Fruit fly (Drosophila melanogaster) whole organism, embryonic: Measurements from ENCODE around the gene Sem1.

Experiments used
- Adf1 ChIP-seq: fragments of 200-800 bp; sonication (Bioruptor generic); IDR thresholded peaks from 2 replicates; pipeline ENCODE4 v1.3.6; 2022; ENCODE audit warnings: missing biosample characterization, missing genetic modification characterization
- Bgb ChIP-seq: fragments of 200-800 bp; sonication (Bioruptor generic); IDR thresholded peaks from 2 replicates; pipeline ENCODE4 v1.3.6; 2022; ENCODE audit warnings: missing biosample characterization, missing genetic modification characterization; ENCODE audit not compliant: partially characterized antibody
- CG10147 ChIP-seq: fragments of 200-800 bp; sonication (Bioruptor generic); optimal IDR thresholded peaks from 2 replicates; lab custom pipeline; 2019; ENCODE audit warnings: missing biosample characterization, mild to moderate bottlenecking, missing genetic modification characterization, moderate library complexity
- CG10959 ChIP-seq: fragments of 200-800 bp; sonication (Bioruptor generic); IDR thresholded peaks from 2 replicates; pipeline ENCODE4 v1.3.6; 2022; ENCODE audit warnings: missing biosample characterization, missing genetic modification characterization
- CG12219 ChIP-seq: fragments of 200-800 bp; sonication (Bioruptor generic); optimal IDR thresholded peaks from 3 replicates; lab custom pipeline; 2018; ENCODE audit warnings: missing biosample characterization, mild to moderate bottlenecking, missing genetic modification characterization
- CG12744 ChIP-seq: fragments of 200-800 bp; sonication (Bioruptor generic); optimal IDR thresholded peaks from 2 replicates; lab custom pipeline; 2016; ENCODE audit warnings: missing biosample characterization, missing genetic modification characterization
- CG1603 ChIP-seq: fragments of 200-800 bp; sonication (Bioruptor generic); optimal IDR thresholded peaks from 2 replicates; lab custom pipeline; 2019; ENCODE audit warnings: missing biosample characterization, mild to moderate bottlenecking, missing genetic modification characterization, moderate library complexity
- CG31365 ChIP-seq: fragments of 200-800 bp; sonication (Bioruptor generic); optimal IDR thresholded peaks from 2 replicates; lab custom pipeline; 2018; ENCODE audit warnings: missing biosample characterization, mild to moderate bottlenecking, missing genetic modification characterization
- CG6791 ChIP-seq: fragments of 200-800 bp; sonication (Bioruptor generic); IDR thresholded peaks from 3 replicates; pipeline ENCODE4 v1.3.6; 2022; ENCODE audit warnings: missing biosample characterization, missing genetic modification characterization; ENCODE audit not compliant: partially characterized antibody
- CG6854 ChIP-seq: fragments of 200-800 bp; sonication (Bioruptor generic); optimal IDR thresholded peaks from 3 replicates; lab custom pipeline; 2017; ENCODE audit warnings: missing biosample characterization, mild to moderate bottlenecking, missing genetic modification characterization
- CG8089 ChIP-seq: fragments of 200-800 bp; sonication (Bioruptor generic); optimal IDR thresholded peaks from 3 replicates; lab custom pipeline; 2016; ENCODE audit warnings: missing biosample characterization, missing genetic modification characterization
- CG8944 ChIP-seq: fragments of 200-800 bp; sonication (Bioruptor generic); optimal IDR thresholded peaks from 3 replicates; lab custom pipeline; 2016; ENCODE audit warnings: missing biosample characterization, missing genetic modification characterization
- CG9609 ChIP-seq: fragments of 200-800 bp; sonication (Bioruptor generic); optimal IDR thresholded peaks from 3 replicates; lab custom pipeline; 2016; ENCODE audit warnings: missing biosample characterization, missing genetic modification characterization
- CTCF ChIP-seq: fragments of 200-800 bp; sonication (Bioruptor generic); optimal IDR thresholded peaks from 2 replicates; lab custom pipeline; 2017; ENCODE audit warnings: missing biosample characterization, mild to moderate bottlenecking, missing genetic modification characterization, moderate library complexity
- Dref ChIP-seq: fragments of 200-800 bp; sonication (Bioruptor generic); IDR thresholded peaks from 2 replicates; pipeline ENCODE4 v1.3.6; 2022; ENCODE audit warnings: missing biosample characterization, missing genetic modification characterization
- E2f2 ChIP-seq: fragments of 200-800 bp; sonication (Bioruptor generic); IDR thresholded peaks from 2 replicates; pipeline ENCODE4 v1.3.6; 2022; ENCODE audit warnings: missing biosample characterization, missing genetic modification characterization
- Ets65A ChIP-seq: fragments of 200-800 bp; sonication (Bioruptor generic); peaks from one replicate; lab custom pipeline; 2016; ENCODE audit warnings: missing biosample characterization, missing genetic modification characterization
- Hmx ChIP-seq: fragments of 200-800 bp; sonication (Bioruptor generic); optimal IDR thresholded peaks from 2 replicates; lab custom pipeline; 2016; ENCODE audit warnings: missing biosample characterization, missing genetic modification characterization
- MBD-R2 ChIP-seq: fragments of 200-800 bp; sonication (Bioruptor generic); IDR thresholded peaks from 2 replicates; pipeline ENCODE4 v1.3.6; 2022; ENCODE audit warnings: missing biosample characterization, missing genetic modification characterization
- MTF-1 ChIP-seq: fragments of 200-800 bp; sonication (Bioruptor generic); optimal IDR thresholded peaks from 2 replicates; lab custom pipeline; 2018; ENCODE audit warnings: missing biosample characterization, mild to moderate bottlenecking, missing genetic modification characterization, borderline replicate concordance
- Med ChIP-seq: fragments of 200-800 bp; sonication (Bioruptor generic); peaks from one replicate; lab custom pipeline; 2016; ENCODE audit warnings: missing biosample characterization, missing genetic modification characterization, mild to moderate bottlenecking, inconsistent platforms, moderate library complexity
- Meics ChIP-seq: fragments of 200-800 bp; sonication (Bioruptor generic); optimal IDR thresholded peaks from 2 replicates; lab custom pipeline; 2017; ENCODE audit warnings: missing biosample characterization, mild to moderate bottlenecking, missing genetic modification characterization
- Myb ChIP-seq: fragments of 200-800 bp; sonication (Bioruptor generic); optimal IDR thresholded peaks from 2 replicates; lab custom pipeline; 2016; ENCODE audit warnings: missing biosample characterization, missing genetic modification characterization
- NC2β ChIP-seq: fragments of 200-800 bp; sonication (Bioruptor generic); optimal IDR thresholded peaks from 2 replicates; lab custom pipeline; 2016; ENCODE audit warnings: missing biosample characterization, missing genetic modification characterization
- al ChIP-seq: fragments of 200-800 bp; sonication (Bioruptor generic); IDR thresholded peaks from 2 replicates; pipeline ENCODE4 v1.3.6; 2022; ENCODE audit warnings: missing biosample characterization, missing genetic modification characterization
- ash1 ChIP-seq: fragments of 200-800 bp; sonication (Bioruptor generic); optimal IDR thresholded peaks from 2 replicates; lab custom pipeline; 2018; ENCODE audit warnings: missing biosample characterization, mild to moderate bottlenecking, missing genetic modification characterization
- bbx ChIP-seq: fragments of 200-800 bp; sonication (Bioruptor generic); IDR thresholded peaks from 2 replicates; pipeline ENCODE4 v1.3.6; 2022; ENCODE audit warnings: missing biosample characterization, missing genetic modification characterization; ENCODE audit not compliant: partially characterized antibody
- cato ChIP-seq: fragments of 200-800 bp; sonication (Bioruptor generic); optimal IDR thresholded peaks from 2 replicates; lab custom pipeline; 2016; ENCODE audit warnings: missing biosample characterization, missing genetic modification characterization, borderline replicate concordance
- caup ChIP-seq: fragments of 200-800 bp; sonication (Bioruptor generic); optimal IDR thresholded peaks from 3 replicates; lab custom pipeline; 2017; ENCODE audit warnings: missing biosample characterization, mild to moderate bottlenecking, missing genetic modification characterization, moderate library complexity; ENCODE audit not compliant: severe bottlenecking
- cg ChIP-seq: fragments of 200-800 bp; sonication (Bioruptor generic); optimal IDR thresholded peaks from 3 replicates; lab custom pipeline; 2019; ENCODE audit warnings: missing biosample characterization, mild to moderate bottlenecking, missing genetic modification characterization, moderate library complexity
- chinmo ChIP-seq: fragments of 200-800 bp; sonication (Bioruptor generic); IDR thresholded peaks from 4 replicates; pipeline ENCODE4 v1.3.6; 2022; ENCODE audit warnings: missing biosample characterization, missing genetic modification characterization; ENCODE audit not compliant: partially characterized antibody
- corto ChIP-seq: fragments of 200-800 bp; sonication (Bioruptor generic); optimal IDR thresholded peaks from 2 replicates; lab custom pipeline; 2016; ENCODE audit warnings: missing biosample characterization, mild to moderate bottlenecking, missing genetic modification characterization, moderate library complexity
- da ChIP-seq: fragments of 200-800 bp; sonication (Bioruptor generic); optimal IDR thresholded peaks from 2 replicates; lab custom pipeline; 2016; ENCODE audit warnings: missing biosample characterization, missing genetic modification characterization
- dati ChIP-seq: fragments of 200-800 bp; sonication (Bioruptor generic); IDR thresholded peaks from 2 replicates; pipeline ENCODE4 v1.3.6; 2022; ENCODE audit warnings: missing biosample characterization, missing genetic modification characterization
- dpn ChIP-seq, 2 experiments: fragments of 200-800 bp; sonication (Bioruptor generic); optimal IDR thresholded peaks; 3 replicates each; lab custom pipeline; 2016; ENCODE audit warnings: missing biosample characterization in 2 of 2, missing genetic modification characterization in 2 of 2
- gcm ChIP-seq: fragments of 200-800 bp; sonication (Bioruptor generic); optimal IDR thresholded peaks from 2 replicates; lab custom pipeline; 2019; ENCODE audit warnings: missing biosample characterization, mild to moderate bottlenecking, missing genetic modification characterization, moderate library complexity
- hb ChIP-seq: fragments of 200-800 bp; sonication (Bioruptor generic); IDR thresholded peaks from 3 replicates; pipeline ENCODE4 v1.3.6; 2022; ENCODE audit warnings: missing biosample characterization, missing genetic modification characterization; ENCODE audit not compliant: partially characterized antibody
- insv ChIP-seq, 2 experiments: fragments of 200-800 bp; sonication (Bioruptor generic); optimal IDR thresholded peaks; 3 replicates each; lab custom pipeline; 2016 to 2018; ENCODE audit warnings: missing biosample characterization in 2 of 2, missing genetic modification characterization in 2 of 2
- nau ChIP-seq: fragments of 200-800 bp; sonication (Bioruptor generic); optimal IDR thresholded peaks from 3 replicates; lab custom pipeline; 2017; ENCODE audit warnings: missing biosample characterization, mild to moderate bottlenecking, missing genetic modification characterization, missing genetic modification reagents
- nom ChIP-seq: fragments of 200-800 bp; sonication (Bioruptor generic); optimal IDR thresholded peaks from 2 replicates; lab custom pipeline; 2017; ENCODE audit warnings: missing biosample characterization, missing genetic modification characterization, mild to moderate bottlenecking, moderate library complexity, missing genetic modification reagents
- p53 ChIP-seq: fragments of 200-800 bp; sonication (Bioruptor generic); optimal IDR thresholded peaks from 2 replicates; lab custom pipeline; 2016; ENCODE audit warnings: missing biosample characterization, missing genetic modification characterization
- peb ChIP-seq: fragments of 200-800 bp; sonication (Bioruptor generic); IDR thresholded peaks from 2 replicates; pipeline ENCODE4 v1.3.6; 2022; ENCODE audit warnings: missing biosample characterization, missing genetic modification characterization
- sr ChIP-seq: fragments of 200-800 bp; sonication (Bioruptor generic); IDR thresholded peaks from 3 replicates; pipeline ENCODE4 v1.3.6; 2022; ENCODE audit warnings: missing biosample characterization, missing genetic modification characterization
- tup ChIP-seq: fragments of 200-800 bp; sonication (Bioruptor generic); optimal IDR thresholded peaks from 2 replicates; lab custom pipeline; 2016; ENCODE audit warnings: missing biosample characterization, mild to moderate bottlenecking, missing genetic modification characterization, moderate library complexity
- tx ChIP-seq: fragments of 200-800 bp; sonication (Bioruptor generic); optimal IDR thresholded peaks from 2 replicates; lab custom pipeline; 2016; ENCODE audit warnings: missing biosample characterization, missing genetic modification characterization
- yki ChIP-seq: fragments of >200 bp; optimal IDR thresholded peaks from 3 replicates; lab custom pipeline; 2018
- zfh1 ChIP-seq: fragments of 200-800 bp; sonication (Bioruptor generic); IDR thresholded peaks from 3 replicates; pipeline ENCODE4 v1.3.6; 2022; ENCODE audit warnings: missing biosample characterization, missing genetic modification characterization
- zfh2 ChIP-seq: fragments of 200-800 bp; sonication (Bioruptor generic); optimal IDR thresholded peaks from 2 replicates; lab custom pipeline; 2016; ENCODE audit warnings: missing biosample characterization, missing genetic modification characterization

Sem1 gene

dm6 chr2L:7026988-7027908 is 36.5 kb upstream of the Sem1 start, which contains the start of the genes CG31908 and MME1 (continued):
- TF ChIP-seq CG1603 (tag; lab: Kevin White, UChicago): peak; percentile 42
- peak; percentile 27 for TF ChIP-seq CG9609 (GFP tag; lab: Kevin White, UChicago)
- TF ChIP-seq corto (GFP tag; lab: Kevin White, UChicago): no peak
- TF ChIP-seq insv (GFP tag; optimal IDR thresholded peaks at IDR 0.05; lab: Kevin White, UChicago): no peak
- TF ChIP-seq CG12744 (GFP tag; lab: Kevin White, UChicago): no peak
- TF ChIP-seq zfh1: no peak
- peak; percentile 68 for TF ChIP-seq zfh2
- peak; percentile 15 for TF ChIP-seq Hmx (GFP tag; lab: Kevin White, UChicago)
- TF ChIP-seq CG12219: no peak
- TF ChIP-seq CG10959 (GFP tag; lab: Robert Waterston, UW): no peak
- TF ChIP-seq Dref: peak; percentile 70
- TF ChIP-seq al: no peak
- TF ChIP-seq NC2β (GFP tag; lab: Kevin White, UChicago): no peak
- TF ChIP-seq peb (GFP tag; lab: Robert Waterston, UW): no peak
- TF ChIP-seq Meics (GFP tag; lab: Kevin White, UChicago): no peak
- no peak for TF ChIP-seq CG10147 (GFP tag; lab: Kevin White, UChicago)
- peak; percentile 66; the same call in 1 of the 3 replicates for TF ChIP-seq hb (GFP tag; lab: Robert Waterston, UW)
- TF ChIP-seq tx (GFP tag; lab: Kevin White, UChicago): no peak
- no peak for TF ChIP-seq MTF-1 (GFP tag; lab: Kevin White, UChicago)
- no peak for TF ChIP-seq Adf1 (GFP tag; lab: Robert Waterston, UW)
- peak; percentile 67 for TF ChIP-seq E2f2
- no peak for TF ChIP-seq da
- peak; percentile 57 for TF ChIP-seq MBD-R2 (GFP tag; lab: Robert Waterston, UW)
- no peak for TF ChIP-seq cg
- TF ChIP-seq dati (GFP tag; lab: Robert Waterston, UW): no peak
- no peak for TF ChIP-seq nau (GFP tag; lab: Kevin White, UChicago)
- no peak for TF ChIP-seq CG8089 (GFP tag; lab: Kevin White, UChicago)
- no peak for TF ChIP-seq ash1 (GFP tag; lab: Kevin White, UChicago)
- TF ChIP-seq Ets65A (GFP tag; lab: Kevin White, UChicago): peak; percentile 93
- TF ChIP-seq CG6791 (GFP tag; lab: Robert Waterston, UW): peak; percentile 76; the same call in 2 of the 3 replicates
- no peak for TF ChIP-seq sr (GFP tag; lab: Robert Waterston, UW)
- no peak for TF ChIP-seq caup
- TF ChIP-seq, all 482 proteins: peak for 136

dm6 chr2L:7028440-7028839 is 35.3 kb upstream of the Sem1 start:
- peak; percentile 65 for TF ChIP-seq nom (GFP tag; lab: Kevin White, UChicago)
- TF ChIP-seq cato (GFP tag; lab: Kevin White, UChicago): no peak
- TF ChIP-seq Med (GFP tag; lab: Kevin White, UChicago): peak; percentile 12
- TF ChIP-seq, all 482 proteins: peak for 2

dm6 chr2L:7028990-7029389 is 34.8 kb upstream of the Sem1 start:
- TF ChIP-seq dpn (GFP tag; optimal IDR thresholded peaks at IDR 0.05; lab: Kevin White, UChicago) (no peak), bbx (GFP tag; lab: Robert Waterston, UW) (peak; percentile 42; the same call in 1 of the 2 replicates), Bgb (GFP tag; lab: Robert Waterston, UW) (peak; percentile 55), CG6854 (GFP tag; lab: Kevin White, UChicago) (no peak), yki (lab: Kevin White, UChicago) (no peak), CG31365 (tag; lab: Kevin White, UChicago) (peak; percentile 4), CG8944 (GFP tag; lab: Kevin White, UChicago) (no peak), p53 (GFP tag; lab: Kevin White, UChicago) (no peak), Myb (GFP tag; lab: Kevin White, UChicago) (peak; percentile 15), chinmo (peak; percentile 52; the same call in 1 of the 4 replicates), gcm (GFP tag; lab: Kevin White, UChicago) (no peak), tup (GFP tag; lab: Kevin White, UChicago) (no peak), CTCF (GFP tag; lab: Kevin White, UChicago) (peak; percentile 74), insv (GFP tag; optimal IDR thresholded peaks at IDR 0.05; lab: Kevin White, UChicago) (peak in 1 of 2 experiments; percentile 46)
